Fruit fly (Drosophila melanogaster): ENCODE data around the gene schlank.

Gene schlank

DNA sequence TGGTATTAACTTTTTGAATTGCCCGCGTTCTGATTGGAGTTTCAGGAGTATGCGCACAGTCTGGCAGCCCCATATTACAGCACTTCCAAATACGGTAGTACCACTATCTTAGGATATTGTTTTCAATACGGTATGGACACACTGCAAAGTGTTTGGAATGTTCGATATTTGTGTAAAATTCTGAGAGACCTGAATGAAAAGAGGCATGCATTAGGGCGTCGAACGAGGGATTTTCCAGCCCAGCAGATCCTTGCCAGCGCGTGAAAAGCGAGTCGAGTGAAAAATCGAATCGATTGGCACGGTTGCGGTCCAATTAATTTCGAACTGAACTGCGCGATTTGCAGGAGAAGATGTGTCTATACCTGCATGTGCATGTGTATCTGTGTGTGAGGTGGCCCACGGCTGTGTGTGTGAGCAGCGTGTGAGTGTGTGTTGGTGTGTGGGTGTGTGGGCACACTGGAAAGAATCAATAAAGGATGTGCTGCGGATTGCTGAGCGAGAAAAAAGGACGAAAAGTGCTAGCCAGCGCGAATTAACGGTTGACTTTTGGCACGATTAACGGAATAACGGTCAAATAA lies 41.5 kb downstream of the schlank start, which contains the start of gene dtn:
dtn (plus strand) TSS at position 176 of the 578 bp plus-strand sequence.
- no peak for TF ChIP-seq OdsH (GFP tag; optimal IDR thresholded peaks at IDR 0.05)
- peak; percentile 17; the same call in 1 of the 3 replicates for TF ChIP-seq CG8119 (GFP tag; IDR thresholded peaks at IDR 0.05)

DNA sequence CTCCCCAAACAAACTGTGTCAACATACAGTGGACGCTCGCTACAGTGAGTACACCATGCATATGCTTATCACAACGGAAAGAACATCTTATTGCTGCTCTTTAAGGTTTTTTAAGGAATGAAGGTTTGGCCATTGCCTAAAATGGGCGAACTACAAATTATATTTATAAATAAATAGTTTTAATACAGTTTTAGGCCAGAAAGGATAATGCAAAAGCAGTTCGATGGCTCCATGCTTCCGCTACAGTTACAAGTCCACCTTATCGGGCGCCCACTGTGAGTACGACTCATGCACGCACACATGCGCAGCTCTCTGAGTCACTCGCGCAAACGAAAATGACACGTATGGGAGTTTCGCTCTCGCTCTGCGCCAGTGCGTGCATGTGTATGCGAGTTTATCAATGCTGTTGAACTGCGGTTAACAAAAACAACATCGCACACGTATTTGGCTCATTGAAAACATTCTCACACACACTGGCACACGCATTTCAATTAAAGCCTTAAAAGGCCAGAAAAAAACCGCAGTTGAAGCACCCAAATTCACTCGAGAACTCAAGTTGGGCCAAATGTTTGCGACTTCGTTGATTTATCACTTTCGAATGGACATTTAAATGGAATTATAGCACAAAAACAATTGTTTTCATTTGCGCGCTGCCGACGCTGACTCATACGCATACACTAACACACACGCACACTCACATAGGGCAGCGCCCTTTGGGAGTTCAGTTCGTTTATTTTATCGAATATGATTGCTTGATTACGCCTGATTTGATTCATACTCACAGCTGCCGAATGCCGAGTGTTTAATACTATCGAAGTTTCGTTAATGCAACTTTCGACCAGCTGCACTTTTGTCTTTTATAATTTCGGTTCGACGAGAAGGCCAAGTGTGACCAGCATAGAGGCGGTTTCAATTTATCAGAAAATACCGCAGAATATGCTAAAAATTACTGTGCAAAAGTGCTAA lies 42.5 kb downstream of the schlank start, which contains the start of gene sqh:
sqh (minus strand) TSS at position 916 of the 966 bp plus-strand sequence.
- TF ChIP-seq Eip75B (GFP tag; optimal IDR thresholded peaks at IDR 0.05) (peak; percentile 78), OdsH (GFP tag; optimal IDR thresholded peaks at IDR 0.05) (peak; percentile 93), Sox102F (GFP tag; optimal IDR thresholded peaks at IDR 0.05) (peak; percentile 84), CG11762 (GFP tag; optimal IDR thresholded peaks at IDR 0.05; ENCODE audit: insufficient read depth) (peak; percentile 60), esn (GFP tag; optimal IDR thresholded peaks at IDR 0.05) (peak; percentile 89), fd59A (GFP tag; optimal IDR thresholded peaks at IDR 0.05) (peak; percentile 86), Lpt (GFP tag; optimal IDR thresholded peaks at IDR 0.05) (peak; percentile 84), spab (GFP tag; optimal IDR thresholded peaks at IDR 0.05) (peak; percentile 69), CG6854 (GFP tag; optimal IDR thresholded peaks at IDR 0.05) (peak; percentile 56), cyc (GFP tag; optimal IDR thresholded peaks at IDR 0.05) (peak; percentile 75), eg (GFP tag; IDR thresholded peaks at IDR 0.05) (peak; percentile 91), Smox (GFP tag; optimal IDR thresholded peaks at IDR 0.05) (peak; percentile 82), Gug (GFP tag; IDR thresholded peaks at IDR 0.05) (peak; percentile 89), CG6276 (GFP tag; optimal IDR thresholded peaks at IDR 0.05) (peak; percentile 81), fd85E (GFP tag; optimal IDR thresholded peaks at IDR 0.05) (peak; percentile 22), CG10669 (GFP tag; optimal IDR thresholded peaks at IDR 0.05) (peak; percentile 83), CG11294 (GFP tag; IDR thresholded peaks at IDR 0.05) (peak; percentile 84), ss (GFP tag; optimal IDR thresholded peaks at IDR 0.05) (peak; percentile 82 to 91), Hr38 (GFP tag; optimal IDR thresholded peaks at IDR 0.05) (no peak), Blimp-1 (GFP tag; optimal IDR thresholded peaks at IDR 0.05) (peak; percentile 63), CG16779 (tag; optimal IDR thresholded peaks at IDR 0.05) (peak; percentile 66), CG15336 (GFP tag; IDR thresholded peaks at IDR 0.05) (peak; percentile 94), acj6 (GFP tag; optimal IDR thresholded peaks at IDR 0.05) (peak; percentile 90), CG3032 (tag; optimal IDR thresholded peaks at IDR 0.05) (peak; percentile 81), CG6792 (GFP tag; optimal IDR thresholded peaks at IDR 0.05) (peak; percentile 85), dac (GFP tag; optimal IDR thresholded peaks at IDR 0.05) (peak; percentile 88), achi (GFP tag; optimal IDR thresholded peaks at IDR 0.05) (peak; percentile 88), Met (GFP tag; optimal IDR thresholded peaks at IDR 0.05) (peak; percentile 85), CG3919 (GFP tag; optimal IDR thresholded peaks at IDR 0.05) (peak; percentile 71), net (GFP tag; optimal IDR thresholded peaks at IDR 0.05) (peak; percentile 86), topi (GFP tag; optimal IDR thresholded peaks at IDR 0.05) (peak; percentile 85), Ets96B (tag; optimal IDR thresholded peaks at IDR 0.05) (peak; percentile 77), CG8632 (GFP tag; optimal IDR thresholded peaks at IDR 0.05) (peak; percentile 80), CG1621 (tag; optimal IDR thresholded peaks at IDR 0.05) (peak; percentile 76), Hr39 (GFP tag; optimal IDR thresholded peaks at IDR 0.05) (peak; percentile 76), CG11902 (GFP tag; optimal IDR thresholded peaks at IDR 0.05) (peak; percentile 65), CG10631 (GFP tag; optimal IDR thresholded peaks at IDR 0.05) (peak; percentile 85), Ets21C (GFP tag; optimal IDR thresholded peaks at IDR 0.05) (peak; percentile 61), Eip78C (GFP tag) (peak; percentile 97), lz (GFP tag; optimal IDR thresholded peaks at IDR 0.05) (peak; percentile 85), CG32006 (GFP tag; optimal IDR thresholded peaks at IDR 0.05) (peak; percentile 93), CG34406 (GFP tag; optimal IDR thresholded peaks at IDR 0.05) (peak; percentile 88), CG9139 (GFP tag; optimal IDR thresholded peaks at IDR 0.05) (peak; percentile 69), dsx (GFP tag; optimal IDR thresholded peaks at IDR 0.05; ENCODE audit: poor library complexity, severe bottlenecking) (peak; percentile 79), CG8119 (GFP tag; IDR thresholded peaks at IDR 0.05) (peak; percentile 94), CG8319 (GFP tag; optimal IDR thresholded peaks at IDR 0.05) (peak; percentile 64)

All from whole organism, prepupa.